Worm (Caenorhabditis elegans): ENCODE data around the gene abf-4.

DNA sequence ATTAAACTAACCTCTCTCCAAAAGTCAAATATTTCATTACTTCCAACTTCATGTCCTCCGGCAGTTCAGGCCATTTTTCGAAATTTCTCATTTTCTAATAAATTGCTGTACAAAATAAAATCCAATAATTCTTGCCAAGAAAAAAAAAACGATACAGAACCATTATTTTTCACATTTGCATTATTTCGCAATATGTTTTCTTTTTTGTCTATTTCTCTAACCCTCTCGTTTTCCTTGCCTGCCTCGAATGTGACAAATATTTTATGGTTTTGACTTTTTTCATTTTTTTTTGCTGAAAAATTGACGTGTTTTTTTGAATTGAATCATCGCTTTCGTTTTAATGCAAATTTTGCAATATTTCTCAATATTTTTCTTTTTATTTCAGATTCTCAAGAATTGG lies 36.0 kb downstream of the abf-4 start, which contains the start of the genes Y38H6C.9 and fbxa-150:
- no peak for TF ChIP-seq ama-1 (optimal IDR thresholded peaks at IDR 0.05)
- no peak for TF ChIP-seq unc-62 (GFP tag; optimal IDR thresholded peaks at IDR 0.05 in 1 of 2)
- TF ChIP-seq unc-62 (tag; optimal IDR thresholded peaks at IDR 0.05), result no peak
